Fruit fly (Drosophila melanogaster) whole organism, wandering third instar larva: ENCODE data around the gene CG5846.
A peak's percentile ranks its signal among the peaks of the same experiment; 100 is the strongest.

Experiments used
- br ChIP-seq: fragments of 200-800 bp; sonication (Bioruptor generic); optimal IDR thresholded peaks from 2 replicates; lab custom pipeline; 2016; ENCODE audit warnings: missing biosample characterization, missing genetic modification characterization
- brk ChIP-seq: fragments of 200-800 bp; sonication (Bioruptor generic); optimal IDR thresholded peaks from 2 replicates; lab custom pipeline; 2016; ENCODE audit warnings: missing biosample characterization, mild to moderate bottlenecking, missing genetic modification characterization
- dmrt93B ChIP-seq: fragments of 200-800 bp; sonication (Bioruptor generic); optimal IDR thresholded peaks from 2 replicates; lab custom pipeline; 2018; ENCODE audit warnings: missing biosample characterization, mild to moderate bottlenecking, missing genetic modification characterization
- ey ChIP-seq: fragments of 200-800 bp; sonication (Bioruptor generic); optimal IDR thresholded peaks from 2 replicates; lab custom pipeline; 2016; ENCODE audit warnings: missing biosample characterization, missing genetic modification characterization
- pan ChIP-seq: fragments of >200 bp; optimal IDR thresholded peaks from 2 replicates; lab custom pipeline; 2017
- psq ChIP-seq: fragments of 200-800 bp; sonication (Bioruptor generic); optimal IDR thresholded peaks from 3 replicates; lab custom pipeline; 2017; ENCODE audit warnings: missing biosample characterization, mild to moderate bottlenecking, missing genetic modification characterization, moderate library complexity
- usp ChIP-seq: fragments of >200 bp; optimal IDR thresholded peaks from 2 replicates; lab custom pipeline; 2017; ENCODE audit warnings: missing biosample characterization, missing genetic modification characterization

- TF ChIP-seq dmrt93B (GFP tag; lab: Kevin White, UChicago) (no peak), usp (GFP tag; lab: Kevin White, UChicago) (no peak), psq (GFP tag; lab: Kevin White, UChicago) (peak; percentile 26), pan (lab: Kevin White, UChicago) (no peak), br (GFP tag; lab: Kevin White, UChicago) (no peak), ey (GFP tag; lab: Kevin White, UChicago) (peak; percentile 5), brk (GFP tag; lab: Kevin White, UChicago) (no peak)
Measured at dm6 chr2L:9937908-9938307, 19.1 kb downstream of the CG5846 start, which contains the start of gene Arglu1.
